Fruit fly (Drosophila melanogaster): ENCODE results near the gene Npc2b.
A peak's percentile ranks its signal among the peaks of the same experiment; 100 is the strongest.

Npc2b gene

dm6 chr3R:14052182-14053036 lies 36.9 kb upstream of the Npc2b start (continued):
- TF ChIP-seq CG17802 (tag; optimal IDR thresholded peaks at IDR 0.05) = no peak
- peak; percentile 94 for TF ChIP-seq lmd (GFP tag; IDR thresholded peaks at IDR 0.05)
- no peak for TF ChIP-seq BEAF-32 (GFP tag; optimal IDR thresholded peaks at IDR 0.05)
- no peak for TF ChIP-seq dan (GFP tag; IDR thresholded peaks at IDR 0.05)
- TF ChIP-seq peb (GFP tag; IDR thresholded peaks at IDR 0.05) = 0 out of 2 replicates have a peak, but pooled peaks have one; percentile 26
- TF ChIP-seq CG30403 (GFP tag; optimal IDR thresholded peaks at IDR 0.05) = peak; percentile 92
- peak; percentile 25 for TF ChIP-seq CG31388 (GFP tag; optimal IDR thresholded peaks at IDR 0.05)
- peak; percentile 13 for TF ChIP-seq twi (tag; optimal IDR thresholded peaks at IDR 0.05)
- TF ChIP-seq fd3F (GFP tag; optimal IDR thresholded peaks at IDR 0.05) = peak; percentile 91
- TF ChIP-seq CG10209 (GFP tag; optimal IDR thresholded peaks at IDR 0.05) = peak; percentile 88
- peak; percentile 20 for TF ChIP-seq CG31365 (tag; optimal IDR thresholded peaks at IDR 0.05)
- no peak for TF ChIP-seq CG17186 (GFP tag; optimal IDR thresholded peaks at IDR 0.05)
- TF ChIP-seq Pdp1 (GFP tag; optimal IDR thresholded peaks at IDR 0.05) = peak; percentile 70 to 91
- peak; percentile 83 for TF ChIP-seq Hmx (GFP tag; optimal IDR thresholded peaks at IDR 0.05)
- peak; percentile 91 for TF ChIP-seq fu2 (GFP tag; optimal IDR thresholded peaks at IDR 0.05)
- TF ChIP-seq CG6175 (GFP tag; IDR thresholded peaks at IDR 0.05) = peak; percentile 79
- peak; percentile 58 for TF ChIP-seq Usf (GFP tag; optimal IDR thresholded peaks at IDR 0.05)
- peak; percentile 67 for TF ChIP-seq CG14050 (GFP tag; IDR thresholded peaks at IDR 0.05)
- TF ChIP-seq Chrac-16 (GFP tag; optimal IDR thresholded peaks at IDR 0.05) = peak; percentile 72
- peak; percentile 93 for TF ChIP-seq lab (GFP tag; optimal IDR thresholded peaks at IDR 0.05)
- TF ChIP-seq CG12219 (GFP tag; optimal IDR thresholded peaks at IDR 0.05) = peak; percentile 66
- no peak for TF ChIP-seq CG2202 (tag; optimal IDR thresholded peaks at IDR 0.05)
- no peak for TF ChIP-seq cad (GFP tag; optimal IDR thresholded peaks at IDR 0.05)
- no peak for TF ChIP-seq CkIIα-i1 (GFP tag; IDR thresholded peaks at IDR 0.05)
- peak; percentile 91 for TF ChIP-seq CG9817 (tag; optimal IDR thresholded peaks at IDR 0.05)
- TF ChIP-seq gcm2 (GFP tag; optimal IDR thresholded peaks at IDR 0.05) = no peak
- peak; percentile 27 for TF ChIP-seq onecut (GFP tag; IDR thresholded peaks at IDR 0.05)
- peak; percentile 70 for TF ChIP-seq Bdp1 (GFP tag; optimal IDR thresholded peaks at IDR 0.05)
- peak; percentile 86 for TF ChIP-seq caup (GFP tag; optimal IDR thresholded peaks at IDR 0.05; ENCODE audit: severe bottlenecking)
- no peak for TF ChIP-seq bigmax (GFP tag; optimal IDR thresholded peaks at IDR 0.05)
- peak; percentile 83 for TF ChIP-seq disco-r (GFP tag; optimal IDR thresholded peaks at IDR 0.05)
- TF ChIP-seq pum (GFP tag; optimal IDR thresholded peaks at IDR 0.05) = peak; percentile 78
- peak; percentile 83 for TF ChIP-seq ham (GFP tag; IDR thresholded peaks at IDR 0.05)
- TF ChIP-seq NFAT (GFP tag; IDR thresholded peaks at IDR 0.05) = peak; percentile 92
- peak; percentile 82 for TF ChIP-seq CG12071 (GFP tag; optimal IDR thresholded peaks at IDR 0.05)
- TF ChIP-seq nmo (GFP tag; optimal IDR thresholded peaks at IDR 0.05) = peak; percentile 79
- peak; percentile 88 for TF ChIP-seq CG18619 (GFP tag; optimal IDR thresholded peaks at IDR 0.05)
- TF ChIP-seq tgo (GFP tag; IDR thresholded peaks at IDR 0.05) = peak; percentile 89
- peak in 1 of 3 experiments; percentile 3 for TF ChIP-seq Stat92E (GFP tag; optimal IDR thresholded peaks at IDR 0.05)
- TF ChIP-seq HLHmδ (GFP tag; optimal IDR thresholded peaks at IDR 0.05) = no peak
- peak; percentile 80 for TF ChIP-seq CG15514 (GFP tag; optimal IDR thresholded peaks at IDR 0.05)
- TF ChIP-seq BtbVII (GFP tag; optimal IDR thresholded peaks at IDR 0.05) = peak; percentile 86
- TF ChIP-seq CG7786 (GFP tag; optimal IDR thresholded peaks at IDR 0.05) = peak; percentile 87
- TF ChIP-seq CG9437 (GFP tag; optimal IDR thresholded peaks at IDR 0.05) = peak; percentile 48
- no peak for TF ChIP-seq dimm (GFP tag; IDR thresholded peaks at IDR 0.05)
- no peak for TF ChIP-seq Nf-YA (GFP tag; IDR thresholded peaks at IDR 0.05)
- TF ChIP-seq gce (GFP tag; IDR thresholded peaks at IDR 0.05) = no peak; the same call in 2 of the 3 replicates
- TF ChIP-seq CG10565 (GFP tag; optimal IDR thresholded peaks at IDR 0.05) = no peak

Measured in whole organism, embryonic.